Worm (Caenorhabditis elegans) whole organism, L2 larva: ENCODE results near the gene snf-7.

ENCODE experiments used
- C34F6.9 ChIP-seq: fragments of 150-350 bp; optimal IDR thresholded peaks from 2 replicates; lab custom pipeline; 2014; ENCODE audit warnings: missing biosample characterization, missing genetic modification characterization
- F13H6.1 ChIP-seq: sonication (generic microtip); optimal IDR thresholded peaks from 2 replicates; lab custom pipeline; 2016; ENCODE audit warnings: missing genetic modification characterization, missing compliant biosample characterization
- R02D3.7 ChIP-seq: fragments of 150-350 bp; optimal IDR thresholded peaks from 2 replicates; lab custom pipeline; 2014; ENCODE audit warnings: missing biosample characterization, missing genetic modification characterization
- Y55F3AM.14 ChIP-seq: fragments of 200-800 bp; sonication (Bioruptor generic); optimal IDR thresholded peaks from 2 replicates; lab custom pipeline; 2018; ENCODE audit warnings: mild to moderate bottlenecking, missing genetic modification characterization, missing compliant biosample characterization
- ZK546.5 ChIP-seq: sonication (generic microtip); optimal IDR thresholded peaks from 2 replicates; lab custom pipeline; 2017; ENCODE audit warnings: missing biosample characterization, missing genetic modification characterization
- alr-1 ChIP-seq: fragments of 150-350 bp; optimal IDR thresholded peaks from 2 replicates; lab custom pipeline; 2014; ENCODE audit warnings: missing biosample characterization, missing genetic modification characterization
- aly-2 ChIP-seq: fragments of 150-350 bp; optimal IDR thresholded peaks from 2 replicates; lab custom pipeline; 2014; ENCODE audit warnings: missing biosample characterization, missing genetic modification characterization
- ama-1 ChIP-seq: fragments of 150-350 bp; optimal IDR thresholded peaks from 2 replicates; lab custom pipeline; 2018; ENCODE audit warnings: inconsistent platforms
- blmp-1 ChIP-seq: sonication (generic microtip); optimal IDR thresholded peaks from 2 replicates; lab custom pipeline; 2017; ENCODE audit warnings: missing genetic modification characterization, mild to moderate bottlenecking, missing compliant biosample characterization, antibody characterized with exemption, moderate library complexity; ENCODE audit not compliant: insufficient read depth
- ceh-16 ChIP-seq: fragments of 150-350 bp; optimal IDR thresholded peaks from 2 replicates; lab custom pipeline; 2014; ENCODE audit warnings: missing biosample characterization, missing genetic modification characterization
- ceh-82 ChIP-seq: fragments of 150-350 bp; optimal IDR thresholded peaks from 2 replicates; lab custom pipeline; 2014; ENCODE audit warnings: missing biosample characterization, missing genetic modification characterization
- crh-2 ChIP-seq: sonication (generic microtip); optimal IDR thresholded peaks from 2 replicates; lab custom pipeline; 2017; ENCODE audit warnings: missing biosample characterization, missing genetic modification characterization
- dmd-4 ChIP-seq: sonication (generic microtip); optimal IDR thresholded peaks from 2 replicates; lab custom pipeline; 2017; ENCODE audit warnings: missing biosample characterization, missing genetic modification characterization
- egl-27 ChIP-seq: sonication (generic microtip); optimal IDR thresholded peaks from 3 replicates; lab custom pipeline; 2017; ENCODE audit warnings: missing biosample characterization, missing genetic modification reagents, missing genetic modification characterization
- elt-3 ChIP-seq: sonication (generic microtip); optimal IDR thresholded peaks from 2 replicates; lab custom pipeline; 2017; ENCODE audit warnings: missing biosample characterization, missing genetic modification characterization
- fos-1 ChIP-seq: fragments of 150-350 bp; optimal IDR thresholded peaks from 2 replicates; lab custom pipeline; 2014; ENCODE audit warnings: missing biosample characterization, missing genetic modification characterization
- gmeb-1 ChIP-seq: fragments of 150-350 bp; optimal IDR thresholded peaks from 2 replicates; lab custom pipeline; 2014; ENCODE audit warnings: missing biosample characterization, missing genetic modification characterization
- lin-11 ChIP-seq: fragments of 150-350 bp; sonication (generic microtip); optimal IDR thresholded peaks from 2 replicates; lab custom pipeline; 2014; ENCODE audit warnings: missing biosample characterization, missing genetic modification characterization, inconsistent platforms, mixed read lengths
- lin-13 ChIP-seq: fragments of 150-350 bp; optimal IDR thresholded peaks from 2 replicates; lab custom pipeline; 2014; ENCODE audit warnings: missing biosample characterization, missing genetic modification reagents, missing genetic modification characterization
- lin-39 ChIP-seq: fragments of 150-350 bp; optimal IDR thresholded peaks from 2 replicates; lab custom pipeline; 2014; ENCODE audit warnings: missing biosample characterization, missing genetic modification reagents, missing genetic modification characterization
- lsy-2 ChIP-seq, 2 experiments: fragments of 150-350 bp in 1 of 2; sonication (generic microtip) in 1 of 2; optimal IDR thresholded peaks; 2 replicates each; lab custom pipeline; 2014 to 2017; ENCODE audit warnings: missing biosample characterization in 2 of 2, missing genetic modification characterization in 2 of 2
- mab-5 ChIP-seq: fragments of 150-350 bp; optimal IDR thresholded peaks from 2 replicates; lab custom pipeline; 2014; ENCODE audit warnings: missing biosample characterization, missing genetic modification characterization
- nhr-10 ChIP-seq: sonication (generic microtip); optimal IDR thresholded peaks from 2 replicates; lab custom pipeline; 2017; ENCODE audit warnings: missing biosample characterization, missing genetic modification characterization
- nhr-11 ChIP-seq: fragments of 150-350 bp; optimal IDR thresholded peaks from 2 replicates; lab custom pipeline; 2014; ENCODE audit warnings: missing biosample characterization, missing genetic modification characterization
- nhr-12 ChIP-seq: fragments of 150-350 bp; optimal IDR thresholded peaks from 2 replicates; lab custom pipeline; 2014; ENCODE audit warnings: missing biosample characterization, missing genetic modification characterization
- nhr-129 ChIP-seq: fragments of 150-350 bp; optimal IDR thresholded peaks from 2 replicates; lab custom pipeline; 2014; ENCODE audit warnings: missing biosample characterization, missing genetic modification characterization
- nhr-21 ChIP-seq: fragments of 150-350 bp; optimal IDR thresholded peaks from 2 replicates; lab custom pipeline; 2014; ENCODE audit warnings: missing biosample characterization, missing genetic modification characterization
- nhr-23 ChIP-seq: fragments of 150-350 bp; optimal IDR thresholded peaks from 2 replicates; lab custom pipeline; 2014; ENCODE audit warnings: missing biosample characterization, missing genetic modification reagents, missing genetic modification characterization
- nhr-237 ChIP-seq: fragments of 150-350 bp; optimal IDR thresholded peaks from 2 replicates; lab custom pipeline; 2014; ENCODE audit warnings: missing biosample characterization, missing genetic modification characterization
- nhr-25 ChIP-seq: fragments of 150-350 bp; sonication (generic microtip); optimal IDR thresholded peaks from 3 replicates; lab custom pipeline; 2014; ENCODE audit warnings: missing biosample characterization, missing genetic modification characterization
- nhr-6 ChIP-seq: fragments of 150-350 bp; optimal IDR thresholded peaks from 2 replicates; lab custom pipeline; 2014; ENCODE audit warnings: missing biosample characterization, missing genetic modification characterization
- nhr-77 ChIP-seq: fragments of 150-350 bp; optimal IDR thresholded peaks from 2 replicates; lab custom pipeline; 2014; ENCODE audit warnings: missing biosample characterization, missing genetic modification characterization
- peb-1 ChIP-seq: fragments of 150-350 bp; optimal IDR thresholded peaks from 2 replicates; lab custom pipeline; 2014; ENCODE audit warnings: missing biosample characterization, missing genetic modification characterization
- sem-4 ChIP-seq: fragments of 150-350 bp; optimal IDR thresholded peaks from 2 replicates; lab custom pipeline; 2014; ENCODE audit warnings: missing biosample characterization, missing genetic modification reagents, missing genetic modification characterization
- skn-1 ChIP-seq: sonication (generic microtip); optimal IDR thresholded peaks from 2 replicates; lab custom pipeline; 2017; ENCODE audit warnings: missing biosample characterization, missing genetic modification characterization
- sma-3 ChIP-seq: sonication (generic microtip); optimal IDR thresholded peaks from 2 replicates; lab custom pipeline; 2016; ENCODE audit warnings: missing genetic modification reagents, missing genetic modification characterization, missing compliant biosample characterization
- sma-9 ChIP-seq, 2 experiments: fragments of 150-350 bp in 1 of 2; sonication (generic microtip) in 1 of 2; optimal IDR thresholded peaks; 2 replicates each; lab custom pipeline; 2014 to 2016; ENCODE audit warnings: missing genetic modification characterization in 2 of 2, mild to moderate bottlenecking in 1 of 2, missing biosample characterization in 1 of 2, missing compliant biosample characterization in 1 of 2, missing genetic modification reagents in 1 of 2, moderate library complexity in 1 of 2
- snpc-4 ChIP-seq: fragments of 150-350 bp; optimal IDR thresholded peaks from 2 replicates; lab custom pipeline; 2014; ENCODE audit warnings: missing biosample characterization, missing genetic modification characterization
- unc-39 ChIP-seq: fragments of 150-350 bp; optimal IDR thresholded peaks from 2 replicates; lab custom pipeline; 2014; ENCODE audit warnings: missing biosample characterization, missing genetic modification characterization
- unc-55 ChIP-seq: fragments of 150-350 bp; sonication (generic microtip); optimal IDR thresholded peaks from 3 replicates; lab custom pipeline; 2014; ENCODE audit warnings: missing biosample characterization, missing genetic modification reagents, missing genetic modification characterization
- unc-62 ChIP-seq: fragments of 150-350 bp; optimal IDR thresholded peaks from 2 replicates; lab custom pipeline; 2014; ENCODE audit warnings: missing biosample characterization, missing genetic modification reagents, missing genetic modification characterization
- zag-1 ChIP-seq: fragments of 150-350 bp; optimal IDR thresholded peaks from 2 replicates; lab custom pipeline; 2014; ENCODE audit warnings: missing biosample characterization, missing genetic modification characterization
- ztf-1 ChIP-seq: fragments of 200-800 bp; sonication (Bioruptor generic); conservative IDR thresholded peaks from 2 replicates; pipeline ENCODE4 v1.3.6; 2022; ENCODE audit warnings: missing genetic modification characterization, missing compliant biosample characterization
- ztf-11 ChIP-seq: sonication (generic microtip); optimal IDR thresholded peaks from 2 replicates; lab custom pipeline; 2017; ENCODE audit warnings: missing biosample characterization, missing genetic modification characterization
- ztf-4 ChIP-seq: fragments of 150-350 bp; optimal IDR thresholded peaks from 2 replicates; lab custom pipeline; 2014; ENCODE audit warnings: missing biosample characterization, missing genetic modification characterization

snf-7 gene

ce11 chrIII:12972398-12972797 is 32.9 kb upstream of the snf-7 start, which contains the start of gene bckd-1A:
bckd-1A (minus strand) TSS chrIII:12972498.
- TF ChIP-seq blmp-1, result no peak
- no peak for TF ChIP-seq ama-1
- no peak for TF ChIP-seq nhr-21 (tag; lab: Kevin White, UChicago)
- TF ChIP-seq nhr-10 (tag; lab: Kevin White, UChicago), result no peak
- no peak for TF ChIP-seq crh-2
- TF ChIP-seq R02D3.7 (tag; lab: Kevin White, UChicago), result no peak
- TF ChIP-seq nhr-129 (tag; lab: Kevin White, UChicago), result no peak
- TF ChIP-seq Y55F3AM.14, result no peak
- TF ChIP-seq nhr-6 (tag; lab: Kevin White, UChicago), result no peak
- TF ChIP-seq nhr-23 (tag; lab: Kevin White, UChicago), result no peak
- no peak for TF ChIP-seq lin-11
- TF ChIP-seq nhr-25 (tag; lab: Kevin White, UChicago), result no peak
- no peak for TF ChIP-seq dmd-4
- no peak for TF ChIP-seq nhr-77 (tag; lab: Kevin White, UChicago)
- no peak for TF ChIP-seq alr-1
- no peak for TF ChIP-seq lsy-2 (tag; optimal IDR thresholded peaks at IDR 0.05; lab: Kevin White, UChicago)

- TF ChIP-seq nhr-11 (tag; lab: Kevin White, UChicago) (no peak), ztf-11 (tag; lab: Kevin White, UChicago) (no peak), F13H6.1 (tag; lab: Kevin White, UChicago) (no peak), nhr-237 (tag; lab: Kevin White, UChicago) (no peak), gmeb-1 (tag; lab: Kevin White, UChicago) (no peak), dmd-4 (no peak), blmp-1 (no peak), lin-39 (no peak), sma-9 (GFP tag; optimal IDR thresholded peaks at IDR 0.05; lab: Kevin White, UChicago) (no peak), sma-9 (tag; optimal IDR thresholded peaks at IDR 0.05; lab: Kevin White, UChicago) (no peak), nhr-23 (tag; lab: Kevin White, UChicago) (no peak), peb-1 (tag; lab: Kevin White, UChicago) (no peak), nhr-10 (tag; lab: Kevin White, UChicago) (no peak), skn-1 (no peak), sem-4 (tag; lab: Kevin White, UChicago) (no peak), aly-2 (tag; lab: Kevin White, UChicago) (no peak), elt-3 (no peak), R02D3.7 (tag; lab: Kevin White, UChicago) (no peak)
Observed at ce11 chrIII:12977559-12977958, 27.7 kb upstream of the snf-7 start, which contains the start of gene ZK1010.2. ZK1010.2 (minus strand) TSS chrIII:12977862.

- TF ChIP-seq zag-1 (peak; percentile 76), F13H6.1 (tag; lab: Kevin White, UChicago) (peak; percentile 84), lin-11 (peak; percentile 91), unc-62 (GFP tag; lab: Kevin White, UChicago) (no peak), sma-9 (GFP tag; optimal IDR thresholded peaks at IDR 0.05; lab: Kevin White, UChicago) (peak; percentile 81), sma-9 (tag; optimal IDR thresholded peaks at IDR 0.05; lab: Kevin White, UChicago) (no peak), nhr-12 (no peak), fos-1 (tag; lab: Kevin White, UChicago) (peak; percentile 66), nhr-11 (tag; lab: Kevin White, UChicago) (no peak), lin-39 (no peak), C34F6.9 (tag; lab: Kevin White, UChicago) (peak; percentile 79), crh-2 (peak; percentile 87), snpc-4 (tag; lab: Kevin White, UChicago) (peak; percentile 47), aly-2 (tag; lab: Kevin White, UChicago) (no peak), nhr-129 (tag; lab: Kevin White, UChicago) (peak; percentile 78), unc-55 (GFP tag; lab: Kevin White, UChicago) (peak; percentile 91), ZK546.5 (peak; percentile 37), nhr-10 (tag; lab: Kevin White, UChicago) (peak; percentile 46), egl-27 (tag; lab: Kevin White, UChicago) (peak; percentile 61), sma-3 (GFP tag; lab: Kevin White, UChicago) (peak; percentile 80), nhr-21 (tag; lab: Kevin White, UChicago) (peak; percentile 86), ceh-16 (tag; lab: Kevin White, UChicago) (peak; percentile 75), lin-13 (peak; percentile 84), elt-3 (no peak), mab-5 (tag; lab: Kevin White, UChicago) (peak; percentile 78), ztf-1 (GFP tag; lab: Robert Waterston, UW) (no peak), ztf-4 (tag; lab: Kevin White, UChicago) (peak; percentile 59), nhr-6 (tag; lab: Kevin White, UChicago) (peak; percentile 48), sem-4 (tag; lab: Kevin White, UChicago) (peak; percentile 97), gmeb-1 (tag; lab: Kevin White, UChicago) (peak; percentile 86), nhr-25 (tag; lab: Kevin White, UChicago) (peak; percentile 83), lsy-2 (tag; optimal IDR thresholded peaks at IDR 0.05; lab: Kevin White, UChicago) (peak; percentile 99 to 100), nhr-237 (tag; lab: Kevin White, UChicago) (peak; percentile 35), blmp-1 (no peak), R02D3.7 (tag; lab: Kevin White, UChicago) (peak; percentile 100), Y55F3AM.14 (no peak), unc-39 (tag; lab: Kevin White, UChicago) (no peak), ceh-82 (tag; lab: Kevin White, UChicago) (no peak), dmd-4 (peak; percentile 12)
Observed at ce11 chrIII:12978473-12979174, 26.6 kb upstream of the snf-7 start, which contains the start of the genes ubq-2 and frg-1. ubq-2 (minus strand) TSS chrIII:12978523. frg-1 (plus strand) TSS chrIII:12979162.
